Worm (Caenorhabditis elegans) whole organism, late embryonic: Measurements from ENCODE around the gene npr-33.

ENCODE experiments used
- C08G9.2 ChIP-seq: sonication (generic microtip); optimal IDR thresholded peaks from 2 replicates; lab custom pipeline; 2016; ENCODE audit warnings: mild to moderate bottlenecking, missing genetic modification characterization, moderate library complexity, missing compliant biosample characterization
- F13H6.1 ChIP-seq: sonication (generic microtip); optimal IDR thresholded peaks from 2 replicates; lab custom pipeline; 2016; ENCODE audit warnings: missing genetic modification characterization, missing compliant biosample characterization
- K02D7.2 ChIP-seq: sonication (generic microtip); optimal IDR thresholded peaks from 2 replicates; lab custom pipeline; 2017; ENCODE audit warnings: mild to moderate bottlenecking, missing genetic modification characterization, missing compliant biosample characterization
- ahr-1 ChIP-seq: sonication (generic microtip); optimal IDR thresholded peaks from 2 replicates; lab custom pipeline; 2016; ENCODE audit warnings: missing genetic modification characterization, missing compliant biosample characterization
- ama-1 ChIP-seq: fragments of 150-350 bp; optimal IDR thresholded peaks from 2 replicates; lab custom pipeline; 2014
- ceh-14 ChIP-seq: sonication (generic microtip); optimal IDR thresholded peaks from 2 replicates; lab custom pipeline; 2016; ENCODE audit warnings: missing genotype, missing genetic modification characterization, missing compliant biosample characterization
- ceh-18 ChIP-seq: sonication (generic microtip); optimal IDR thresholded peaks from 2 replicates; lab custom pipeline; 2016; ENCODE audit warnings: missing genetic modification characterization, missing compliant biosample characterization
- ceh-24 ChIP-seq: sonication (generic microtip); optimal IDR thresholded peaks from 2 replicates; lab custom pipeline; 2016; ENCODE audit warnings: mild to moderate bottlenecking, missing genetic modification characterization, missing compliant biosample characterization
- ceh-34 ChIP-seq: sonication (generic microtip); optimal IDR thresholded peaks from 2 replicates; lab custom pipeline; 2016; ENCODE audit warnings: mild to moderate bottlenecking, missing genetic modification characterization, missing compliant biosample characterization
- ceh-9 ChIP-seq: sonication (generic microtip); optimal IDR thresholded peaks from 2 replicates; lab custom pipeline; 2016; ENCODE audit warnings: mild to moderate bottlenecking, missing genetic modification characterization, inconsistent platforms, missing compliant biosample characterization
- che-1 ChIP-seq: sonication (generic microtip); optimal IDR thresholded peaks from 2 replicates; lab custom pipeline; 2016; ENCODE audit warnings: mild to moderate bottlenecking, missing genetic modification characterization, missing compliant biosample characterization
- dve-1 ChIP-seq: sonication (generic microtip); optimal IDR thresholded peaks from 2 replicates; lab custom pipeline; 2017; ENCODE audit warnings: antibody characterized with exemption, mild to moderate bottlenecking, missing genetic modification characterization, missing compliant biosample characterization
- elt-4 ChIP-seq: sonication (generic microtip); optimal IDR thresholded peaks from 2 replicates; lab custom pipeline; 2016; ENCODE audit warnings: missing genetic modification characterization, missing compliant biosample characterization
- eyg-1 ChIP-seq: sonication (generic microtip); optimal IDR thresholded peaks from 2 replicates; lab custom pipeline; 2016; ENCODE audit warnings: missing genotype, missing genetic modification characterization, missing compliant biosample characterization
- fax-1 ChIP-seq: sonication (generic microtip); optimal IDR thresholded peaks from 2 replicates; lab custom pipeline; 2016; ENCODE audit warnings: missing genotype, missing genetic modification characterization, missing compliant biosample characterization
- fkh-10 ChIP-seq: fragments of 150-350 bp; optimal IDR thresholded peaks from 2 replicates; lab custom pipeline; 2014; ENCODE audit warnings: missing biosample characterization, missing genetic modification reagents, missing genetic modification characterization
- fkh-6 ChIP-seq: sonication (generic microtip); optimal IDR thresholded peaks from 2 replicates; lab custom pipeline; 2016; ENCODE audit warnings: missing genetic modification characterization, missing compliant biosample characterization
- hlh-15 ChIP-seq: sonication (generic microtip); optimal IDR thresholded peaks from 2 replicates; lab custom pipeline; 2016; ENCODE audit warnings: missing genetic modification characterization, missing compliant biosample characterization
- hlh-6 ChIP-seq: sonication (generic microtip); optimal IDR thresholded peaks from 2 replicates; lab custom pipeline; 2016; ENCODE audit warnings: missing genotype, missing genetic modification characterization, missing compliant biosample characterization
- hlh-8 ChIP-seq: sonication (generic microtip); optimal IDR thresholded peaks from 2 replicates; lab custom pipeline; 2016; ENCODE audit warnings: missing genotype, missing genetic modification characterization, missing compliant biosample characterization
- lin-11 ChIP-seq: fragments of 200-800 bp; sonication (Bioruptor generic); optimal IDR thresholded peaks from 2 replicates; lab custom pipeline; 2018; ENCODE audit warnings: mild to moderate bottlenecking, missing genetic modification characterization, missing compliant biosample characterization
- madf-2 ChIP-seq: sonication (generic microtip); optimal IDR thresholded peaks from 2 replicates; lab custom pipeline; 2017; ENCODE audit warnings: missing genetic modification characterization, missing compliant biosample characterization
- mec-3 ChIP-seq: sonication (generic microtip); optimal IDR thresholded peaks from 2 replicates; lab custom pipeline; 2016; ENCODE audit warnings: borderline replicate concordance, missing genetic modification characterization, missing compliant biosample characterization
- nfya-1 ChIP-seq: sonication (generic microtip); optimal IDR thresholded peaks from 2 replicates; lab custom pipeline; 2017; ENCODE audit warnings: missing genetic modification characterization, mild to moderate bottlenecking, missing compliant biosample characterization, antibody characterized with exemption, moderate library complexity
- odd-2 ChIP-seq: sonication (generic microtip); optimal IDR thresholded peaks from 2 replicates; lab custom pipeline; 2017; ENCODE audit warnings: antibody characterized with exemption, mild to moderate bottlenecking, missing genetic modification characterization, missing compliant biosample characterization
- pha-4 ChIP-seq: fragments of 150-350 bp; optimal IDR thresholded peaks from 2 replicates; lab custom pipeline; 2018; ENCODE audit warnings: missing biosample characterization, missing genetic modification reagents, missing genetic modification characterization
- pros-1 ChIP-seq: fragments of 150-350 bp; optimal IDR thresholded peaks from 2 replicates; lab custom pipeline; 2014; ENCODE audit warnings: missing biosample characterization, missing genetic modification reagents, missing genetic modification characterization
- syd-9 ChIP-seq: sonication (generic microtip); optimal IDR thresholded peaks from 2 replicates; lab custom pipeline; 2016; ENCODE audit warnings: mild to moderate bottlenecking, missing genetic modification characterization, moderate library complexity, missing compliant biosample characterization
- tbx-2 ChIP-seq: sonication (generic microtip); optimal IDR thresholded peaks from 2 replicates; lab custom pipeline; 2016; ENCODE audit warnings: missing genetic modification characterization, missing compliant biosample characterization
- tbx-7 ChIP-seq: sonication (generic microtip); optimal IDR thresholded peaks from 2 replicates; lab custom pipeline; 2016; ENCODE audit warnings: missing genotype, missing genetic modification characterization, missing compliant biosample characterization
- unc-3 ChIP-seq, 2 experiments: fragments of 200-800 bp in 1 of 2; sonication (Bioruptor generic) in 1 of 2; sonication (generic microtip) in 1 of 2; conservative IDR thresholded peaks in 1 of 2; optimal IDR thresholded peaks in 1 of 2; 2 replicates each; pipeline versions ENCODE4 v1.3.6 to Lab custom; 2016 to 2022; ENCODE audit warnings: missing compliant biosample characterization in 2 of 2, missing genetic modification characterization in 2 of 2, missing genetic modification reagents in 1 of 2
- ztf-16 ChIP-seq: sonication (generic microtip); optimal IDR thresholded peaks from 2 replicates; lab custom pipeline; 2017; ENCODE audit warnings: missing genetic modification characterization, missing compliant biosample characterization

npr-33 gene

DNA sequence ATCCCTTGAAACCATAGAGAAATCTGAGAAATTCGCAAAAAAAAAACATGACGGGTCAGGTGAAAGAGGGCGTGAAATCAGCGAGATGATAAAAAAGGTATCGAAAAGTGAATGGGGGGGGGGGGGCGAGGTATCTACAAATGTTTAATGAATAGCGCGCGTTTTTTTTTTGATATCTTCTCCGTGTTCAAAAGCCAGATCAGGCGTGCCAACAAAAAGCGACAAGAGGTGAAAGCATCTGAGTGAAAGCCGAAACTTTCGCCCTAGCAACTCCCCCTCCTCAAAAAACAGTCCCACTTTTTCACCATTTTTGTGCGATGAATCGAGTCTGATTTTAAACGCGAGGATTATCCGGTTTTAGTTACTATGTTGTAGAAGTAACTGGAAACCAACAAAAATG lies 22.4 kb upstream of the npr-33 start:
- TF ChIP-seq unc-3 (GFP tag; conservative IDR thresholded peaks at IDR 0.05; lab: Robert Waterston, UW) (no peak), unc-3 (tag; optimal IDR thresholded peaks at IDR 0.05; lab: Kevin White, UChicago) (no peak), syd-9 (tag; lab: Kevin White, UChicago) (no peak), ahr-1 (tag; lab: Kevin White, UChicago) (no peak), odd-2 (tag; lab: Kevin White, UChicago) (no peak), lin-11 (tag; lab: Kevin White, UChicago) (no peak), nfya-1 (tag; lab: Kevin White, UChicago) (no peak), tbx-2 (tag; lab: Kevin White, UChicago) (no peak), dve-1 (no peak), hlh-6 (tag; lab: Kevin White, UChicago) (no peak), ceh-34 (tag; lab: Kevin White, UChicago) (no peak), madf-2 (tag; lab: Kevin White, UChicago) (no peak), ceh-14 (tag; lab: Kevin White, UChicago) (no peak), pros-1 (tag; lab: Kevin White, UChicago) (no peak), F13H6.1 (tag; lab: Kevin White, UChicago) (no peak), elt-4 (no peak), che-1 (tag; lab: Kevin White, UChicago) (no peak), pha-4 (no peak)

DNA sequence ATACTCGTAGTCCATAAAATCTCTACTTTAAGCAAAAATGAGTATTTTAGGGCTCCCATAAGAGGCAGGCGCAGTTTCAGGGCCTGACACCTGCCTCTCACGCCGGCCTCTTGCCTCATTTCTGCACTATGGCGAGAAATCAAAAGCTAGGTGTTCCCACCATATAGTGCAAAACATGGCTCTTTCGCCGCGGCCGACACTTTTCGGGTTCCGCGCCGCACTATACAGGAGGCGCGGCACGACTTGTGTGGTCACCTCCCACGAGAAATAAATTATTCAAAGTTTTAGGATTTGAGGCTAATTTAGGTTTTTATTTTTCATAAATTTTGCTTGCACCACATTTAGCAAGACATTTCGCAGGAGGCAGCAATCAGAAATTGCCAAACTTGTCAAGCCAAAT lies 17.9 kb upstream of the npr-33 start:
- no peak for TF ChIP-seq mec-3 (tag; lab: Kevin White, UChicago)
- no peak for TF ChIP-seq hlh-15 (tag; lab: Kevin White, UChicago)
- no peak for TF ChIP-seq ceh-14 (tag; lab: Kevin White, UChicago)
- no peak for TF ChIP-seq nfya-1 (tag; lab: Kevin White, UChicago)

DNA sequence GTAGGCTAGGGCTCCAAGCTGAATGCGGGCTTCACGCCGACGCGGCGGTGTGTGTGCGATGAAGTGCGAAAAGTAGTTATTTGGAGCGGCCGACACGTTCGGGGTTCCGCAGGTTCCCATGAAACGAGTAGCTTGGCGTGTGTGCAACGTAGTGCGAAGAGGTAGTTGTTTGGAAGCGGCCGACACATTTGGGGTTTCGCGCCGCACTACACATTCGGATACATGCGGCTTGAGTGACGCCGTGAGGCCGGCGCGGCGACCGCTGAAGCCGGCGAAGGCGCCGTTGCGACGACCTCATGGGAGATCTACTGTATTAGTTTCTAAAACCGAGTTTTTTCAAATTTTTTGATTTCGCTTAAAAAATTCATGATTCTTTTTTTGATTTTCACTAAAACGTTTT lies 9.2 kb upstream of the npr-33 start:
- TF ChIP-seq eyg-1 (tag; lab: Kevin White, UChicago) = no peak
- no peak for TF ChIP-seq lin-11 (tag; lab: Kevin White, UChicago)
- TF ChIP-seq K02D7.2 (tag; lab: Kevin White, UChicago) = no peak
- no peak for TF ChIP-seq ceh-14 (tag; lab: Kevin White, UChicago)
- no peak for TF ChIP-seq ztf-16
- no peak for TF ChIP-seq syd-9 (tag; lab: Kevin White, UChicago)

DNA sequence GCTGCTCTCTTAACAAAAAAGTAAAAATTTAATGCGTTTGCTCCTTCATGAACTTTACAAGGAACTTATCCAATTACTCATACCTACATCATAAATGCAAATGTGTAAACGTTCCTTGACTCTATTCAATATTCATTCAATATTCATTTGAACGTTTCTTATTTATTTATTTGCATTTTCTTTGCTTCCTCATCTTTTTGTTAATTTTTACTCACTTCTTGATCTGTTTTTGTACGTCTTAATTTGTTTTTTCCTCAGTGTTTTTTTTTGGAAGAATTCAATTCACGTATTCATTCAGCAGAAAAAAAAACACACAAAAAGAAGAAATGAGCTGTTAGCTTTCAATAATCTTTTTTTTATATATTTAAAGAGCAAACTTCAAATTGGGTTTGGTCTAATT lies 7.6 kb upstream of the npr-33 start:
- TF ChIP-seq mec-3 (tag; lab: Kevin White, UChicago) (no peak), ceh-18 (tag; lab: Kevin White, UChicago) (no peak), ztf-16 (no peak), nfya-1 (tag; lab: Kevin White, UChicago) (no peak), che-1 (tag; lab: Kevin White, UChicago) (no peak), hlh-6 (tag; lab: Kevin White, UChicago) (no peak), tbx-7 (tag; lab: Kevin White, UChicago) (no peak), fax-1 (tag; lab: Kevin White, UChicago) (no peak), hlh-15 (tag; lab: Kevin White, UChicago) (no peak), ama-1 (no peak), ceh-24 (tag; lab: Kevin White, UChicago) (no peak), fkh-10 (GFP tag; lab: Kevin White, UChicago) (no peak), hlh-8 (tag; lab: Kevin White, UChicago) (no peak)

DNA sequence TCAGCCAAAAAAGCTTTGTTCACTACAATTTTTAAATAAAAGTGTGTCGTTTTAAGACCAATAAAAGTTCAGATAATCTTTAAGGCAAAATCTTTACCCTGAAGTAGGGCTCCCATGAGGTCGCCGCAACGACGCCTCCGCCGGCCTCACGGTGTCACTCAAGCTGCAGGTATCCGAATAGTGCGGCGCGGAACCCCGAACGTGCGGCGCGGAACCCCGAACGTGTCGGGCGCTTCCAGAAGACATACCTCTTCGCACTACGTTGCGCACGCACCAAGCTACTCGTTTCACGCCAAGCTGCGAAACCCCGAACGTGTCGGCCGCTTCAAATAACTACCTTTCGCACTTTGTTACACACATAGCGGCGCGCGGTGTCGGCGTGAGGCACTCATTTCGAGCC lies 2.4 kb downstream of the npr-33 start:
- TF ChIP-seq elt-4 = no peak
- no peak for TF ChIP-seq C08G9.2 (tag; lab: Kevin White, UChicago)

DNA sequence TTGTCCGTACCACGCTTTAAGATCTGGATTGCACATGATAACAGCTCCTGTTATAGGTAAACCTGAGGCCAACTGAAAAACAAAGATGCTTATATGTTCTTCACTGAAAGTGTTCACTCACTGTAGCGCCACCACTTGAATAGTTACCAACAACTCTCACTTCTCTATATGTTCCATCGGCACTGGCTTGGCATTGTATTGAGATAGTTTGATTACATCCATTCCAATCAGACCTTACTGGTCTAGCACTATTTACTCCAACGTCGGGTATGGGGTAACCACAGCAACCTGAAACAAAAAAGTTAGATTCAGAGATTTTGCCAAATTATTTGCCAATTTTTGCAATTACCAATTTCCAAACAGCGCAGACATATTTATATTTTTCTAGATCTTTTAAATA lies 5.3 kb downstream of the npr-33 start:
- TF ChIP-seq ama-1 (no peak), ceh-9 (tag; lab: Kevin White, UChicago) (no peak), tbx-2 (tag; lab: Kevin White, UChicago) (no peak), ztf-16 (no peak), fkh-6 (tag; lab: Kevin White, UChicago) (no peak), lin-11 (tag; lab: Kevin White, UChicago) (no peak)
